Fruit fly (Drosophila melanogaster) Kc167 (cell line): ENCODE measurements around the gene Jhbp15.

Experiments
- h ChIP-seq: fragments of >200 bp; optimal IDR thresholded peaks from 3 replicates; lab custom pipeline; 2018; ENCODE audit warnings: missing external identifiers
- insv ChIP-seq: fragments of >200 bp; optimal IDR thresholded peaks from 3 replicates; lab custom pipeline; 2018; ENCODE audit warnings: missing external identifiers

DNA sequence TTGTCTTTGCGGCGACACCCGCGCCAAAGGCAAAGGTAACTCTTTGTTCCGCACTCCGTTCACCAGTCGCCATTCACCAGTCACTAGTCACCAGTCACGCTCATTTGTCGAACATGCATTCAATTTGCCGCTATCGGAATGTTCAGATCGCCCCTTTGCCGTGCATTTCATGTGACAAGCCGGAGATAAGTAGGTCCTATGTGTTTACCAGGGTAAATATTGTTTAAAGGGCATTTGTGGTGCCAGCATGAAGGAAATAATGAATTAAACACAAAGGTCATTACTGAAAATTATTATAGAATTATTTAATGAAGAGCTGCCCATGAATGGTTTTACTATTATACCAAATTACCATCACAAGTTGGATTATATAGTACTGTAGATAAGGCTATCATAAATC is 49.7 kb downstream of the Jhbp15 start:
- no peak for TF ChIP-seq insv (lab: Kevin White, UChicago)
- TF ChIP-seq h (lab: Kevin White, UChicago): no peak
